Worm (Caenorhabditis elegans) whole organism, late embryonic: ENCODE data around the gene ugt-41.

ENCODE experiments used
- K02D7.2 ChIP-seq: sonication (generic microtip); optimal IDR thresholded peaks from 2 replicates; lab custom pipeline; 2017; ENCODE audit warnings: mild to moderate bottlenecking, missing genetic modification characterization, missing compliant biosample characterization
- ceh-34 ChIP-seq: sonication (generic microtip); optimal IDR thresholded peaks from 2 replicates; lab custom pipeline; 2016; ENCODE audit warnings: mild to moderate bottlenecking, missing genetic modification characterization, missing compliant biosample characterization
- nfya-1 ChIP-seq: sonication (generic microtip); optimal IDR thresholded peaks from 2 replicates; lab custom pipeline; 2017; ENCODE audit warnings: missing genetic modification characterization, mild to moderate bottlenecking, missing compliant biosample characterization, antibody characterized with exemption, moderate library complexity
- nhr-232 ChIP-seq: sonication (generic microtip); optimal IDR thresholded peaks from 2 replicates; lab custom pipeline; 2016; ENCODE audit warnings: missing genetic modification characterization, missing compliant biosample characterization
- pag-3 ChIP-seq: sonication (generic microtip); optimal IDR thresholded peaks from 2 replicates; lab custom pipeline; 2016; ENCODE audit warnings: missing compliant biosample characterization, missing genetic modification characterization, borderline replicate concordance
- pha-4 ChIP-seq: fragments of 150-350 bp; optimal IDR thresholded peaks from 2 replicates; lab custom pipeline; 2018; ENCODE audit warnings: missing biosample characterization, missing genetic modification reagents, missing genetic modification characterization
- pqm-1 ChIP-seq: sonication (generic microtip); optimal IDR thresholded peaks from 2 replicates; lab custom pipeline; 2016; ENCODE audit warnings: missing genetic modification characterization, missing compliant biosample characterization
- rnt-1 ChIP-seq: sonication (generic microtip); optimal IDR thresholded peaks from 2 replicates; lab custom pipeline; 2016; ENCODE audit warnings: missing genetic modification characterization, missing compliant biosample characterization

DNA sequence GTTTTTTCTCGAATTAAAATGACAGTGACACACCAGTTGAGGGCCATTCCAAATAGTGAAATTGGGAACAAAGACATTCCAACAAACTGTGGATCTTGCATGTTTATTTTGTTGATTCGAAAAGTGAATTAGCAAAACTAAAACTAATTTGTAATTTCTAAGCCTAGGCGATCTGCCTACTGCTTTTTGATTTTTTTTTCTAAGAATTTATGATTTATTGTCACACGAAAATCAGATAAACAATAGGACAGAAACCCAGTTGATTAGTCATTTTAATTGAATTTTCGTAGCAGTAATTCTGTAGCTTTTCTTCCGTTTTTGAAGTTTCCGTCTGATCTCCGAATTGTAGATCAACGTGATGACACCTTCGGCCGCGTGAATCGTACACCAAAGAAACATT lies 44.6 kb downstream of the ugt-41 start, which contains the start of gene srx-33:
- TF ChIP-seq K02D7.2 (tag; lab: Kevin White, UChicago) (no peak), nhr-232 (tag; lab: Kevin White, UChicago) (no peak), rnt-1 (tag; lab: Kevin White, UChicago) (no peak), pha-4 (tag; lab: Kevin White, UChicago) (no peak), nfya-1 (tag; lab: Kevin White, UChicago) (no peak), ceh-34 (tag; lab: Kevin White, UChicago) (no peak), pag-3 (tag; lab: Kevin White, UChicago) (no peak), pqm-1 (tag; lab: Kevin White, UChicago) (no peak)
